Fruit fly (Drosophila melanogaster): ENCODE results near the gene Ccp84Af.

Gene Ccp84Af

DNA sequence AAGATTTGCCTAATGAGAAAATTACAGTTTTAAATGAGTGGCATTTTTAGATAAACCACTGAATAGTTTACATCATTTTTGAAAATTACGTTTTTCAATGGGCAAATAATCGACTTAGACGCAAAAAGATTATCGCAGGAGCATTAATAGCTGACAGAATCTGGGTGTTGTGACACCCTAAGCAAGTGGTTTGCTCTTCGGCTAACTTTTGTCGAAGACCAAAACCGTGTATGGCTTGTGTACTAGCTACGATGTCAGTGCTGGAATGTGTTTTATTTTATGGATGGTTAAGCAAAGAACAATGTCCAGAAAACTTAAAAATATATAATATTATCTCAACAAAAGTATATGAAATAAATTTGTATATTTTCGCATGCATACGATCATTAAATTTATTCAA is 18.8 kb upstream of the Ccp84Af start (continued):
- no peak for TF ChIP-seq CG9437 (GFP tag; optimal IDR thresholded peaks at IDR 0.05)
- TF ChIP-seq psq (GFP tag; optimal IDR thresholded peaks at IDR 0.05) = no peak
- TF ChIP-seq gcm2 (GFP tag; optimal IDR thresholded peaks at IDR 0.05) = no peak
- no peak for TF ChIP-seq vfl (GFP tag; optimal IDR thresholded peaks at IDR 0.05)
- TF ChIP-seq Hmx (GFP tag; optimal IDR thresholded peaks at IDR 0.05) = no peak
- TF ChIP-seq hkb (optimal IDR thresholded peaks at IDR 0.05) = no peak
- TF ChIP-seq hkb (GFP tag; IDR thresholded peaks at IDR 0.05) = no peak
- no peak for TF ChIP-seq HHEX (GFP tag; optimal IDR thresholded peaks at IDR 0.05)
- TF ChIP-seq CG10321 (GFP tag; IDR thresholded peaks at IDR 0.05) = no peak
- no peak for TF ChIP-seq grau (tag; optimal IDR thresholded peaks at IDR 0.05)
- TF ChIP-seq Atf-2 (GFP tag; optimal IDR thresholded peaks at IDR 0.05) = no peak
- TF ChIP-seq Atf6 (GFP tag; IDR thresholded peaks at IDR 0.05) = no peak
- TF ChIP-seq scrt (GFP tag; optimal IDR thresholded peaks at IDR 0.05) = no peak
- no peak for TF ChIP-seq Chrac-16 (GFP tag; optimal IDR thresholded peaks at IDR 0.05)
- no peak for TF ChIP-seq nau (GFP tag; optimal IDR thresholded peaks at IDR 0.05)
- TF ChIP-seq CG12104 (GFP tag; optimal IDR thresholded peaks at IDR 0.05) = no peak
- no peak for TF ChIP-seq CG11093 (GFP tag; IDR thresholded peaks at IDR 0.05)
- TF ChIP-seq cas (GFP tag; IDR thresholded peaks at IDR 0.05) = no peak
- TF ChIP-seq tx (GFP tag; optimal IDR thresholded peaks at IDR 0.05) = no peak
- no peak for TF ChIP-seq Hey (tag; optimal IDR thresholded peaks at IDR 0.05)
- no peak for TF ChIP-seq CG10543 (GFP tag; optimal IDR thresholded peaks at IDR 0.05)
- TF ChIP-seq CG1832 (GFP tag; optimal IDR thresholded peaks at IDR 0.05) = no peak
- no peak for TF ChIP-seq ase (GFP tag; IDR thresholded peaks at IDR 0.05)
- TF ChIP-seq corto (GFP tag; optimal IDR thresholded peaks at IDR 0.05) = no peak
- no peak for TF ChIP-seq crp (GFP tag; optimal IDR thresholded peaks at IDR 0.05)
- peak; percentile 52; the same call in 1 of the 3 replicates for TF ChIP-seq CG7963 (GFP tag; IDR thresholded peaks at IDR 0.05; ENCODE audit: partially characterized antibody)
- TF ChIP-seq Elba2 (GFP tag; optimal IDR thresholded peaks at IDR 0.05) = no peak
- TF ChIP-seq CkIIα-i1 (GFP tag; IDR thresholded peaks at IDR 0.05) = no peak
- no peak for TF ChIP-seq CG9727 (GFP tag; optimal IDR thresholded peaks at IDR 0.05)
- TF ChIP-seq cad (GFP tag; optimal IDR thresholded peaks at IDR 0.05) = no peak
- TF ChIP-seq CG4424 (GFP tag; optimal IDR thresholded peaks at IDR 0.05) = peak; percentile 58
- no peak for TF ChIP-seq eyg (GFP tag; optimal IDR thresholded peaks at IDR 0.05)
- TF ChIP-seq Ets65A (GFP tag) = no peak
- no peak for TF ChIP-seq Atf3 (GFP tag; optimal IDR thresholded peaks at IDR 0.05)
- TF ChIP-seq CG16813 (GFP tag; IDR thresholded peaks at IDR 0.05; ENCODE audit: partially characterized antibody) = peak; percentile 43; the same call in 1 of the 3 replicates
- TF ChIP-seq CG7928 (GFP tag; optimal IDR thresholded peaks at IDR 0.05) = no peak
- no peak for TF ChIP-seq Gug (GFP tag; IDR thresholded peaks at IDR 0.05)
- no peak for TF ChIP-seq maf-S (GFP tag; optimal IDR thresholded peaks at IDR 0.05)
- peak; percentile 95 for TF ChIP-seq nerfin-1 (tag; optimal IDR thresholded peaks at IDR 0.05)
- TF ChIP-seq CG17359 (tag; optimal IDR thresholded peaks at IDR 0.05) = no peak
- TF ChIP-seq fd64A (GFP tag; optimal IDR thresholded peaks at IDR 0.05) = no peak
- no peak for TF ChIP-seq tll (GFP tag; optimal IDR thresholded peaks at IDR 0.05)
- no peak for TF ChIP-seq CG11398 (GFP tag; optimal IDR thresholded peaks at IDR 0.05)
- TF ChIP-seq Ravus (GFP tag; IDR thresholded peaks at IDR 0.05) = no peak
- peak; percentile 36 for TF ChIP-seq zen (tag; optimal IDR thresholded peaks at IDR 0.05)
- TF ChIP-seq HLH54F (GFP tag; optimal IDR thresholded peaks at IDR 0.05) = no peak
- TF ChIP-seq Side (GFP tag; optimal IDR thresholded peaks at IDR 0.05) = no peak
- TF ChIP-seq crol (GFP tag; IDR thresholded peaks at IDR 0.05) = no peak
- no peak for TF ChIP-seq YL-1 (GFP tag; optimal IDR thresholded peaks at IDR 0.05)
- no peak for TF ChIP-seq CrebB (tag; optimal IDR thresholded peaks at IDR 0.05)
- peak; percentile 91 for TF ChIP-seq pita (GFP tag; optimal IDR thresholded peaks at IDR 0.05)
- no peak for TF ChIP-seq C15 (GFP tag; IDR thresholded peaks at IDR 0.05)
- no peak for TF ChIP-seq CG15073 (GFP tag; optimal IDR thresholded peaks at IDR 0.05)
